Worm (Caenorhabditis elegans) whole organism, L4 larva: ENCODE results near the gene tag-314.
A peak's percentile ranks its signal among the peaks of the same experiment; 100 is the strongest.

Experiments
- F26F4.8 ChIP-seq: fragments of 200-800 bp; sonication (Bioruptor generic); conservative IDR thresholded peaks from 2 replicates; pipeline ENCODE4 v1.3.6; 2022; ENCODE audit warnings: missing genetic modification characterization, missing compliant biosample characterization
- Y105C5A.15 ChIP-seq: fragments of 200-800 bp; sonication (Bioruptor generic); IDR thresholded peaks from 2 replicates; pipeline ENCODE4 v1.3.6; 2022; ENCODE audit warnings: missing genetic modification characterization, missing compliant biosample characterization
- ceh-20 ChIP-seq: fragments of 200-800 bp; sonication (Bioruptor generic); IDR thresholded peaks from 2 replicates; pipeline ENCODE4 v1.3.6; 2022; ENCODE audit warnings: missing genetic modification reagents, missing genetic modification characterization, missing compliant biosample characterization
- ceh-44 ChIP-seq: fragments of 200-800 bp; sonication (Bioruptor generic); IDR thresholded peaks from 2 replicates; pipeline ENCODE4 v1.3.6; 2022; ENCODE audit warnings: missing genetic modification reagents, missing genetic modification characterization, missing compliant biosample characterization
- cey-2 ChIP-seq: sonication (generic microtip); optimal IDR thresholded peaks from 3 replicates; lab custom pipeline; 2017; ENCODE audit warnings: missing genetic modification characterization, mild to moderate bottlenecking, missing compliant biosample characterization, antibody characterized with exemption, borderline replicate concordance; ENCODE audit not compliant: insufficient read depth
- ctbp-1 ChIP-seq: fragments of 200-800 bp; sonication (Bioruptor generic); IDR thresholded peaks from 2 replicates; pipeline ENCODE4 v1.3.6; 2022; ENCODE audit warnings: missing genetic modification reagents, missing genetic modification characterization, missing compliant biosample characterization
- daf-16 ChIP-seq, 3 experiments: sonication (generic microtip); optimal IDR thresholded peaks; 2 replicates each; lab custom pipeline; 2016 to 2017; ENCODE audit warnings: missing genetic modification characterization in 3 of 3, missing genetic modification reagents in 3 of 3, mild to moderate bottlenecking in 2 of 3, missing compliant biosample characterization in 2 of 3, missing biosample characterization in 1 of 3, moderate library complexity in 1 of 3
- dmd-6 ChIP-seq: fragments of 200-800 bp; sonication (Bioruptor generic); IDR thresholded peaks from 2 replicates; pipeline ENCODE4 v1.3.6; 2022; ENCODE audit warnings: missing genetic modification reagents, missing genetic modification characterization, missing compliant biosample characterization
- egl-27 ChIP-seq: sonication (generic microtip); optimal IDR thresholded peaks from 3 replicates; lab custom pipeline; 2017; ENCODE audit warnings: missing biosample characterization, missing genetic modification reagents, missing genetic modification characterization
- gei-8 ChIP-seq: fragments of 200-800 bp; sonication (Bioruptor generic); optimal IDR thresholded peaks from 2 replicates; lab custom pipeline; 2018; ENCODE audit warnings: mild to moderate bottlenecking, missing genetic modification characterization, missing compliant biosample characterization
- hif-1 ChIP-seq, 2 experiments: sonication (generic microtip); optimal IDR thresholded peaks; 2 replicates each; lab custom pipeline; 2016 to 2017; ENCODE audit warnings: missing compliant biosample characterization in 2 of 2, missing genetic modification characterization in 2 of 2, missing genetic modification reagents in 2 of 2, missing genotype in 2 of 2, mild to moderate bottlenecking in 1 of 2
- hlh-11 ChIP-seq: fragments of 200-800 bp; sonication (Bioruptor generic); optimal IDR thresholded peaks from 2 replicates; lab custom pipeline; 2018; ENCODE audit warnings: mild to moderate bottlenecking, missing genetic modification characterization, missing compliant biosample characterization
- lim-7 ChIP-seq: fragments of 200-800 bp; sonication (Bioruptor generic); IDR thresholded peaks from 2 replicates; pipeline ENCODE4 v1.3.6; 2022; ENCODE audit warnings: missing genetic modification characterization, missing compliant biosample characterization
- lin-1 ChIP-seq: fragments of 200-800 bp; sonication (Bioruptor generic); IDR thresholded peaks from 2 replicates; pipeline ENCODE4 v1.3.6; 2022; ENCODE audit warnings: missing genetic modification reagents, missing genetic modification characterization, missing compliant biosample characterization
- lsy-2 ChIP-seq, 2 experiments: fragments of 150-350 bp in 1 of 2; sonication (generic microtip) in 1 of 2; optimal IDR thresholded peaks; 2 replicates each; lab custom pipeline; 2014 to 2017; ENCODE audit warnings: missing biosample characterization in 2 of 2, missing genetic modification characterization in 2 of 2
- madf-5 ChIP-seq, 2 experiments: fragments of 200-800 bp; sonication (Bioruptor generic); IDR thresholded peaks; 2 replicates each; pipeline ENCODE4 v1.3.6; 2022; ENCODE audit warnings: missing compliant biosample characterization in 2 of 2, missing genetic modification characterization in 2 of 2
- mdl-1 ChIP-seq, 2 experiments: fragments of 150-350 bp in 1 of 2; sonication (generic microtip) in 1 of 2; optimal IDR thresholded peaks; 2 replicates each; lab custom pipeline; 2014 to 2017; ENCODE audit warnings: missing biosample characterization in 2 of 2, missing genetic modification characterization in 2 of 2
- mdt-29 ChIP-seq: fragments of 200-800 bp; sonication (Bioruptor generic); IDR thresholded peaks from 2 replicates; pipeline ENCODE4 v1.3.6; 2022; ENCODE audit warnings: missing genetic modification reagents, missing genetic modification characterization, missing compliant biosample characterization
- mep-1 ChIP-seq: fragments of 150-350 bp; sonication (generic microtip); optimal IDR thresholded peaks from 3 replicates; lab custom pipeline; 2014; ENCODE audit warnings: missing biosample characterization, missing genetic modification characterization
- mxl-2 ChIP-seq: fragments of 200-800 bp; sonication (Bioruptor generic); conservative IDR thresholded peaks from 2 replicates; pipeline ENCODE4 v1.3.6; 2022; ENCODE audit warnings: missing genetic modification reagents, missing genetic modification characterization, missing compliant biosample characterization
- nhr-11 ChIP-seq: fragments of 150-350 bp; optimal IDR thresholded peaks from 2 replicates; lab custom pipeline; 2014; ENCODE audit warnings: missing biosample characterization, missing genetic modification characterization
- nhr-28 ChIP-seq: fragments of 150-350 bp; optimal IDR thresholded peaks from 2 replicates; lab custom pipeline; 2014; ENCODE audit warnings: missing biosample characterization, missing genetic modification characterization
- snpc-1.2 ChIP-seq: fragments of 200-800 bp; sonication (Bioruptor generic); IDR thresholded peaks from 2 replicates; pipeline ENCODE4 v1.3.6; 2022; ENCODE audit warnings: missing genetic modification reagents, missing genetic modification characterization, missing compliant biosample characterization
- snpc-4 ChIP-seq: fragments of 150-350 bp; optimal IDR thresholded peaks from 2 replicates; lab custom pipeline; 2014; ENCODE audit warnings: missing biosample characterization, missing genetic modification characterization
- unc-62 ChIP-seq, 3 experiments: fragments of 150-350 bp in 1 of 3; sonication (generic microtip); optimal IDR thresholded peaks in 2 of 3; peaks in 1 of 3; 1 replicate in 1 of 3; 2 replicates in 2 of 3; lab custom pipeline; 2014 to 2017; ENCODE audit warnings: missing biosample characterization in 3 of 3, missing genetic modification characterization in 3 of 3, missing genetic modification reagents in 3 of 3, missing genotype in 1 of 3

Gene tag-314

ce11 chrV:10462066-10462465 is 33.6 kb upstream of the tag-314 start, which contains the start of gene chw-1:
Gene chw-1, plus strand, starts transcription at chrV:10462282.
- TF ChIP-seq mep-1 (tag; lab: Kevin White, UChicago) = no peak
- TF ChIP-seq unc-62 (GFP tag; optimal IDR thresholded peaks at IDR 0.05 in 1 of 2; lab: Kevin White, UChicago) = peak in 1 of 2 experiments; percentile 94
- no peak for TF ChIP-seq unc-62 (tag; optimal IDR thresholded peaks at IDR 0.05; lab: Kevin White, UChicago)
- no peak for TF ChIP-seq gei-8 (GFP tag; lab: Kevin White, UChicago)

- no peak for TF ChIP-seq snpc-4 (tag; lab: Kevin White, UChicago)
- peak in 1 of 2 experiments; percentile 82 for TF ChIP-seq unc-62 (GFP tag; optimal IDR thresholded peaks at IDR 0.05 in 1 of 2; lab: Kevin White, UChicago)
- TF ChIP-seq unc-62 (tag; optimal IDR thresholded peaks at IDR 0.05; lab: Kevin White, UChicago) = no peak
- TF ChIP-seq nhr-28 (tag; lab: Kevin White, UChicago) = peak; percentile 4
- TF ChIP-seq, all 104 proteins: peak for 2
Measured at ce11 chrV:10460685-10461084, 32.2 kb upstream of the tag-314 start.

- TF ChIP-seq ceh-44 = no peak
- TF ChIP-seq mdl-1 (tag; optimal IDR thresholded peaks at IDR 0.05; lab: Kevin White, UChicago) = no peak
Measured at ce11 chrV:10457247-10457646, 28.7 kb upstream of the tag-314 start, which contains the start of gene F22E12.1. Gene F22E12.1, minus strand, starts transcription at chrV:10457347.

- 0 out of 2 replicates have a peak, but pooled peaks have one; percentile 46 for TF ChIP-seq snpc-1.2 (GFP tag; lab: Robert Waterston, UW)
Measured at ce11 chrV:10456801-10457200, 28.3 kb upstream of the tag-314 start.

ce11 chrV:10453466-10453865 is 25.0 kb upstream of the tag-314 start, which contains the start of gene Y32F6A.5:
Gene Y32F6A.5, minus strand, starts transcription at chrV:10453605.
- TF ChIP-seq hif-1 (tag; optimal IDR thresholded peaks at IDR 0.05; lab: Kevin White, UChicago) (peak in 1 of 2 experiments; percentile 24), ceh-20 (GFP tag; lab: Robert Waterston, UW) (peak; percentile 65), lsy-2 (tag; optimal IDR thresholded peaks at IDR 0.05; lab: Kevin White, UChicago) (peak in 1 of 2 experiments; percentile 2), daf-16 (GFP tag; optimal IDR thresholded peaks at IDR 0.05; lab: Kevin White, UChicago) (peak in 1 of 2 experiments; percentile 74), daf-16 (tag; optimal IDR thresholded peaks at IDR 0.05; lab: Kevin White, UChicago) (no peak), hlh-11 (tag; lab: Kevin White, UChicago) (peak; percentile 54), mdt-29 (GFP tag; lab: Robert Waterston, UW) (peak; percentile 71; the same call in 1 of the 2 replicates), cey-2 (no peak), nhr-11 (tag; lab: Kevin White, UChicago) (peak; percentile 51), unc-62 (GFP tag; optimal IDR thresholded peaks at IDR 0.05 in 1 of 2; lab: Kevin White, UChicago) (peak in 1 of 2 experiments; percentile 3), unc-62 (tag; optimal IDR thresholded peaks at IDR 0.05; lab: Kevin White, UChicago) (no peak), egl-27 (tag; lab: Kevin White, UChicago) (no peak)

ce11 chrV:10450355-10450754 is 21.8 kb upstream of the tag-314 start:
- TF ChIP-seq ctbp-1 (GFP tag; lab: Robert Waterston, UW) (0 out of 2 replicates have a peak, but pooled peaks have one; percentile 11), F26F4.8 (GFP tag; lab: Robert Waterston, UW) (peak; percentile 89), madf-5 (GFP tag; IDR thresholded peaks at IDR 0.05; lab: Robert Waterston, UW) (peak in 1 of 2 experiments; percentile 74; a peak in 1 of 4 replicates), lim-7 (GFP tag; lab: Robert Waterston, UW) (peak; percentile 62; the same call in 1 of the 2 replicates), lin-1 (GFP tag; lab: Robert Waterston, UW) (0 out of 2 replicates have a peak, but pooled peaks have one; percentile 16), Y105C5A.15 (GFP tag; lab: Robert Waterston, UW) (peak; percentile 61; the same call in 1 of the 2 replicates), mxl-2 (GFP tag; lab: Robert Waterston, UW) (0 out of 2 replicates have a peak, but pooled peaks have one; percentile 22)

ce11 chrV:10449947-10450346 is 21.4 kb upstream of the tag-314 start:
- TF ChIP-seq dmd-6 (GFP tag; lab: Robert Waterston, UW) = 0 out of 2 replicates have a peak, but pooled peaks have one; percentile 9
